Fruit fly (Drosophila melanogaster): Measurements from ENCODE around the gene Hou.

- TF ChIP-seq CG8478 (optimal IDR thresholded peaks at IDR 0.05) (no peak), CTCF (optimal IDR thresholded peaks at IDR 0.05) (no peak)
These were observed at the start of gene Hou for dm6 chrX:18650252-18650651.

All from S2 (cell line).